Fruit fly (Drosophila melanogaster): ENCODE data around the gene CG3226.
A peak's percentile ranks its signal among the peaks of the same experiment; 100 is the strongest.

Gene CG3226

DNA sequence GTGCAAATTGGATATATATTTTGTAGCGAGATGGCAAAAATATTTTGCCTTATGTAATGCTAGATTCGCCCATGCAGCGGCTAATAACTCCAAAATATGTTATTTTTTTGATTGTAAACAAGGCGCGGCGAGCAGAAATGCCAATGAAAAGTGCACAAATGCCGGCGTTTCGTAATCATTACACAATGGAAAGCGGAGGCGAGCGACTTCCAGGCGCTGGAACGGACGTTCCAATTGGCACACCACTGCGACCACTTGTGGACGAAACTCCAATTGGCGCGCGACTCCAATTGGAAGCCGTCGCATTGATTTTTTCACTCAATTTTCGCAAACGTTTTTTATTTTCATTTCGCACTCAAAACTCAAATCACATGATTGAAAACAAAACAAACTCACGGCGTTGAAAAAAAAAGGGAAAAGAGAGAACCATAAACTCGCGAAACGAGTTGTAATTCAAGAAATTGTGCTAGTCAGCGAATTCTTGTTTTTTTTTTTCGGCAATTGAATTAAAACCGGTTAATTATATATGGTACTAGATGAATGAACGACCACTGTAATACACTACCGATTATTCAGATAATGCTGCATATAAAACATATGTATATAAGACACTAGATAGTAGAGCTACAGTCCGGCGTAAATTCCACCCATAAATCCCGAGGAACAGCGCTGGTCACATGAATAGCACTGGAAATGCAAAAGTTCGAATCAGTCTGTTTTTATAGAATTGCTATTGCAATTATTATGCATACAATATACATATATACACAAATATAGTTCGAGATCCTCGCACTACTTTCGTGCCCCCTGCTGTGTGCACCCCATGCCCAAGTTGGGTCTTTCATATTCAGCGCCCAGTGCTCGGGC lies 24.8 kb upstream of the CG3226 start, which contains the start of gene ND-ASHI (continued):
- TF ChIP-seq btn (GFP tag; optimal IDR thresholded peaks at IDR 0.05) (peak; percentile 79), trem (tag; optimal IDR thresholded peaks at IDR 0.05) (peak; percentile 70), tll (GFP tag; optimal IDR thresholded peaks at IDR 0.05) (no peak), Nf-YA (GFP tag; IDR thresholded peaks at IDR 0.05) (peak; percentile 92), ERR (GFP tag; optimal IDR thresholded peaks at IDR 0.05) (peak; percentile 93), Xrp1 (GFP tag; IDR thresholded peaks at IDR 0.05) (peak; percentile 96), mld (GFP tag; IDR thresholded peaks at IDR 0.05; ENCODE audit: partially characterized antibody) (no peak), CG9727 (GFP tag; optimal IDR thresholded peaks at IDR 0.05) (peak; percentile 95), CG11695 (GFP tag; IDR thresholded peaks at IDR 0.05) (peak; percentile 94), CG11723 (GFP tag; optimal IDR thresholded peaks at IDR 0.05) (peak; percentile 90), Mad (GFP tag; optimal IDR thresholded peaks at IDR 0.05) (peak; percentile 89), CG3281 (GFP tag; optimal IDR thresholded peaks at IDR 0.05) (peak; percentile 97), CG12942 (GFP tag; optimal IDR thresholded peaks at IDR 0.05) (peak; percentile 87), CG9876 (GFP tag; optimal IDR thresholded peaks at IDR 0.05) (peak; percentile 66), CG34422 (GFP tag; IDR thresholded peaks at IDR 0.05) (peak; percentile 97), CG17568 (GFP tag; optimal IDR thresholded peaks at IDR 0.05) (no peak), CG8290 (GFP tag; optimal IDR thresholded peaks at IDR 0.05) (peak; percentile 69), CG8290 (tag; optimal IDR thresholded peaks at IDR 0.05) (peak in 1 of 2 experiments; percentile 99), inv (GFP tag; IDR thresholded peaks at IDR 0.05; ENCODE audit: partially characterized antibody) (no peak), CG14965 (GFP tag; optimal IDR thresholded peaks at IDR 0.05; ENCODE audit: borderline replicate concordance) (peak; percentile 43), HLHmδ (GFP tag; optimal IDR thresholded peaks at IDR 0.05) (no peak), corto (GFP tag; optimal IDR thresholded peaks at IDR 0.05) (peak; percentile 84), ci (GFP tag; IDR thresholded peaks at IDR 0.05) (peak; percentile 97), CG16815 (GFP tag; optimal IDR thresholded peaks at IDR 0.05) (peak; percentile 90), pum (GFP tag; optimal IDR thresholded peaks at IDR 0.05) (peak; percentile 80), NfI (GFP tag; optimal IDR thresholded peaks at IDR 0.05) (peak; percentile 95), Chrac-16 (GFP tag; optimal IDR thresholded peaks at IDR 0.05) (peak; percentile 94), luna (GFP tag; optimal IDR thresholded peaks at IDR 0.05) (peak; percentile 83), Fer1 (GFP tag; optimal IDR thresholded peaks at IDR 0.05) (peak; percentile 96), tx (GFP tag; optimal IDR thresholded peaks at IDR 0.05) (peak; percentile 84), schlank (tag; optimal IDR thresholded peaks at IDR 0.05) (peak; percentile 97), dysf (GFP tag; IDR thresholded peaks at IDR 0.05) (peak; percentile 96), grn (GFP tag; optimal IDR thresholded peaks at IDR 0.05) (peak; percentile 22), dm (GFP tag; optimal IDR thresholded peaks at IDR 0.05) (peak; percentile 71), CG10543 (GFP tag; optimal IDR thresholded peaks at IDR 0.05) (peak; percentile 96), amos (GFP tag; IDR thresholded peaks at IDR 0.05; ENCODE audit: partially characterized antibody) (no peak), cato (GFP tag; optimal IDR thresholded peaks at IDR 0.05; ENCODE audit: borderline replicate concordance) (peak; percentile 69), NFAT (GFP tag; IDR thresholded peaks at IDR 0.05) (peak; percentile 96), CG8281 (tag; optimal IDR thresholded peaks at IDR 0.05) (no peak), Jarid2 (GFP tag; optimal IDR thresholded peaks at IDR 0.05) (no peak), Lpt (GFP tag; optimal IDR thresholded peaks at IDR 0.05) (no peak), sens-2 (GFP tag; IDR thresholded peaks at IDR 0.05) (peak; percentile 95), CG16779 (GFP tag; IDR thresholded peaks at IDR 0.05) (peak; percentile 96), Six4 (GFP tag; optimal IDR thresholded peaks at IDR 0.05) (peak; percentile 90), CG18764 (GFP tag; optimal IDR thresholded peaks at IDR 0.05) (peak; percentile 85), wor (GFP tag; IDR thresholded peaks at IDR 0.05) (peak; percentile 82), stc (GFP tag; IDR thresholded peaks at IDR 0.05) (peak; percentile 93), slbo (GFP tag; IDR thresholded peaks at IDR 0.05) (peak; percentile 98), gt (GFP tag; IDR thresholded peaks at IDR 0.05) (peak; percentile 79)

Measured in whole organism, embryonic.